Fruit fly (Drosophila melanogaster): Measurements from ENCODE around the gene CG12316.
A peak's percentile ranks its signal among the peaks of the same experiment; 100 is the strongest.

Gene CG12316

DNA sequence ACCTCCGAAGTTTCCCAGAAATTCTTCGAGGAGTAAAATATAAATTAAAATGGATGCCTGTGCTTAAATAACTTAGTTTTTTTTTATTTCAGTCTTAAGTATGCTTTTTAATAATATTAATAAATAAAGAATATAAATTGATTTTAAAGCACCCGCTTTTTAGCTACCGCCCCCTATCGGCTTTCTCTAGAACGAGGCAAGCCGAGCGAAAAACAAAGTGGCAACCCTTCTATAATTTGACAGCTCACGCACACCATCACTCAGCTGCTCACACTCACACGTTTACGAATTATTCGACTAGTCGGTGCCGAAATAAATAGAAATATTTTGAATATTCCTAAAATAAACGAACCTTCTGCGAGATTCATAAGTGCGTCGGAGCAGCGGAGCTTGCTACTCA, 24.8 kb upstream of the CG12316 start, which contains the start of gene CG6878 (continued):
- TF ChIP-seq dan (GFP tag; IDR thresholded peaks at IDR 0.05) (no peak), dpn (GFP tag; optimal IDR thresholded peaks at IDR 0.05) (peak in 1 of 2 experiments; percentile 16), unc-4 (GFP tag; IDR thresholded peaks at IDR 0.05; ENCODE audit: partially characterized antibody) (peak; percentile 34; the same call in 1 of the 2 replicates), Fer1 (GFP tag; optimal IDR thresholded peaks at IDR 0.05) (peak; percentile 44)

DNA sequence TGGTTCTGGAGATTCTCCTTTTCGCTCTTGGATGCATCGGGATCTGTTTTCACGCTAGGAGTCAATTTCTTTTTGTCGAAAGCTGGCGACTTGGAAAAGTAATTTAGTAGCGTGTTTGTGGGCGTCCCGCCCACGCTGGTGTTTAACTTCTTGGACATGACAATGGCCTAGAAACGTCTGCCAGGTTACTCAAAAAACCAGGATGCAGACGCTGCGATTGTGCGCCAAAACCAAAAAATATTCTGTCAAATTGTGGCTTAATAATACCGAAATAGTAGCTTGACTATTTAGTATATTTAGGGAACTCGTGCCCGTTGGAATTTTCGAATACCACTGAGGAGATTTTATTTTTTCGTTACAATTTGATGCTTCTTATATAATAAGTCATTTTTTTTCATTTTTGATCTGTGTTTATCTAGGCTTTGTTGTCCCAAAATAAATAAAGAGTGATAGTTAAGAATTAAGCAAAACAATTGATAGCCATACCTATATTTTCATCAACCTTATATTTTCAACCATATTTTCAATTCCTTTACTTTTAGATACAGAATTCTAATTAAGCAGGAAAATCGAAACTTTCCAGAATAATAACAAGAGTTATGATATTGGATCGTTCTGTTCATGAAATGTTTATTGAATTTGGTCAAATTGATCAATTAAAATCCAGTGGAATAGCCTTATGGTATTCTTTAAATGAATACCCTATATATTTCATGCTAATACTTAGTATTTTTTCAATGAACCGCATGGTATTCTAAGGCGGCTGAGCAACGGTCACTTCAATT, 21.8 kb upstream of the CG12316 start, which contains the start of the genes Msh6 and Prp31:
Msh6 (minus strand) TSS at position 233 of the 785 bp plus-strand sequence.
Prp31 (plus strand) TSS at position 771 of the 785 bp plus-strand sequence.
- TF ChIP-seq h (optimal IDR thresholded peaks at IDR 0.05) (no peak), gsb (GFP tag; IDR thresholded peaks at IDR 0.05) (no peak), CG4707 (GFP tag; optimal IDR thresholded peaks at IDR 0.05) (no peak), nerfin-1 (tag; optimal IDR thresholded peaks at IDR 0.05) (peak; percentile 75), CG12942 (GFP tag; optimal IDR thresholded peaks at IDR 0.05) (peak; percentile 55), CG2202 (tag; optimal IDR thresholded peaks at IDR 0.05) (peak; percentile 21), CG9932 (GFP tag; IDR thresholded peaks at IDR 0.05) (peak; percentile 67), CG6272 (GFP tag; IDR thresholded peaks at IDR 0.05) (peak; percentile 26; the same call in 1 of the 2 replicates), Drgx (GFP tag; IDR thresholded peaks at IDR 0.05) (no peak), Kr (GFP tag; optimal IDR thresholded peaks at IDR 0.05) (no peak), slou (GFP tag; optimal IDR thresholded peaks at IDR 0.05) (peak; percentile 32), CG7745 (tag; optimal IDR thresholded peaks at IDR 0.05) (no peak), CG8089 (GFP tag; optimal IDR thresholded peaks at IDR 0.05) (peak; percentile 18), MESR4 (GFP tag; optimal IDR thresholded peaks at IDR 0.05) (peak; percentile 1), CG12299 (tag; optimal IDR thresholded peaks at IDR 0.05) (no peak), NC2β (GFP tag; optimal IDR thresholded peaks at IDR 0.05) (peak; percentile 64), CG12236 (GFP tag; optimal IDR thresholded peaks at IDR 0.05) (peak; percentile 46), CG6813 (GFP tag; optimal IDR thresholded peaks at IDR 0.05) (no peak), CG30403 (GFP tag; optimal IDR thresholded peaks at IDR 0.05) (peak; percentile 80), CG11456 (GFP tag; IDR thresholded peaks at IDR 0.05) (no peak), tll (GFP tag; optimal IDR thresholded peaks at IDR 0.05) (peak in 1 of 2 experiments; percentile 15), inv (GFP tag; IDR thresholded peaks at IDR 0.05; ENCODE audit: partially characterized antibody) (no peak), kni (GFP tag; optimal IDR thresholded peaks at IDR 0.05) (no peak), CG11398 (GFP tag; optimal IDR thresholded peaks at IDR 0.05) (no peak), CG13287 (GFP tag; IDR thresholded peaks at IDR 0.05; ENCODE audit: partially characterized antibody) (no peak), Blimp-1 (GFP tag; optimal IDR thresholded peaks at IDR 0.05) (peak; percentile 54), ase (GFP tag; IDR thresholded peaks at IDR 0.05) (0 out of 3 replicates have a peak, but pooled peaks have one; percentile 8), gcm2 (GFP tag; optimal IDR thresholded peaks at IDR 0.05) (no peak), CG2129 (GFP tag; IDR thresholded peaks at IDR 0.05; ENCODE audit: partially characterized antibody) (no peak), CG7963 (GFP tag; IDR thresholded peaks at IDR 0.05; ENCODE audit: partially characterized antibody) (no peak), Atf6 (GFP tag; IDR thresholded peaks at IDR 0.05) (no peak), klu (GFP tag; IDR thresholded peaks at IDR 0.05) (peak; percentile 53; the same call in 1 of the 2 replicates), tin (GFP tag; optimal IDR thresholded peaks at IDR 0.05) (peak; percentile 70), salm (tag; optimal IDR thresholded peaks at IDR 0.05) (no peak), HLH54F (GFP tag; optimal IDR thresholded peaks at IDR 0.05) (peak; percentile 69), CG15696 (tag; optimal IDR thresholded peaks at IDR 0.05) (peak; percentile 75), CG13123 (GFP tag; optimal IDR thresholded peaks at IDR 0.05) (no peak), knrl (GFP tag; IDR thresholded peaks at IDR 0.05; ENCODE audit: partially characterized antibody) (no peak), CG12071 (GFP tag; optimal IDR thresholded peaks at IDR 0.05) (no peak), grn (GFP tag; optimal IDR thresholded peaks at IDR 0.05) (no peak), kay (GFP tag; optimal IDR thresholded peaks at IDR 0.05) (no peak), CG12659 (GFP tag; optimal IDR thresholded peaks at IDR 0.05) (peak; percentile 76), zf30C (GFP tag; optimal IDR thresholded peaks at IDR 0.05) (no peak)
